Fruit fly (Drosophila melanogaster) whole organism, embryonic: Measurements from ENCODE around the gene CG4452.

Experiments used
- CG11560 ChIP-seq: fragments of 200-800 bp; sonication (Bioruptor generic); IDR thresholded peaks from 3 replicates; pipeline ENCODE4 v1.3.6; 2022; ENCODE audit warnings: missing biosample characterization, missing genetic modification characterization
- CG12769 ChIP-seq: fragments of 200-800 bp; sonication (Bioruptor generic); optimal IDR thresholded peaks from 2 replicates; lab custom pipeline; 2019; ENCODE audit warnings: missing biosample characterization, mild to moderate bottlenecking, missing genetic modification characterization, moderate library complexity
- CG13296 ChIP-seq: fragments of 200-800 bp; sonication (Bioruptor generic); optimal IDR thresholded peaks from 3 replicates; lab custom pipeline; 2018; ENCODE audit warnings: missing biosample characterization, mild to moderate bottlenecking, missing genetic modification characterization
- CG14441 ChIP-seq: fragments of 200-800 bp; sonication (Bioruptor generic); IDR thresholded peaks from 2 replicates; pipeline ENCODE4 v1.3.6; 2022; ENCODE audit warnings: missing biosample characterization, missing genetic modification characterization
- CG17385 ChIP-seq: fragments of 200-800 bp; sonication (Bioruptor generic); optimal IDR thresholded peaks from 3 replicates; lab custom pipeline; 2018; ENCODE audit warnings: missing biosample characterization, mild to moderate bottlenecking, missing genetic modification characterization
- CG17612 ChIP-seq: fragments of 200-800 bp; sonication (Bioruptor generic); IDR thresholded peaks from 2 replicates; pipeline ENCODE4 v1.3.6; 2022; ENCODE audit warnings: missing biosample characterization, missing genetic modification characterization
- CG1832 ChIP-seq: fragments of 200-800 bp; sonication (Bioruptor generic); optimal IDR thresholded peaks from 2 replicates; lab custom pipeline; 2017; ENCODE audit warnings: missing biosample characterization, mild to moderate bottlenecking, missing genetic modification characterization, inconsistent platforms
- CG2129 ChIP-seq: fragments of 200-800 bp; sonication (Bioruptor generic); IDR thresholded peaks from 2 replicates; pipeline ENCODE4 v1.3.6; 2022; ENCODE audit warnings: missing biosample characterization, missing genetic modification characterization; ENCODE audit not compliant: partially characterized antibody
- CG2199 ChIP-seq: fragments of 200-800 bp; sonication (Bioruptor generic); IDR thresholded peaks from 3 replicates; pipeline ENCODE4 v1.3.6; 2022; ENCODE audit warnings: missing biosample characterization, missing genetic modification characterization
- CG2678 ChIP-seq: fragments of 200-800 bp; sonication (Bioruptor generic); optimal IDR thresholded peaks from 3 replicates; lab custom pipeline; 2019; ENCODE audit warnings: missing biosample characterization, mild to moderate bottlenecking, missing genetic modification characterization, moderate library complexity
- CG2889 ChIP-seq: fragments of 200-800 bp; sonication (Bioruptor generic); IDR thresholded peaks from 3 replicates; pipeline ENCODE4 v1.3.6; 2022; ENCODE audit warnings: missing biosample characterization, missing genetic modification characterization
- CG30020 ChIP-seq: fragments of 200-800 bp; optimal IDR thresholded peaks from 2 replicates; lab custom pipeline; 2019; ENCODE audit warnings: missing biosample characterization, mild to moderate bottlenecking, missing genetic modification characterization, moderate library complexity
- CG30403 ChIP-seq: fragments of 200-800 bp; sonication (Bioruptor generic); optimal IDR thresholded peaks from 3 replicates; lab custom pipeline; 2016; ENCODE audit warnings: missing biosample characterization, missing genetic modification characterization
- CG43689 ChIP-seq: fragments of 200-800 bp; sonication (Bioruptor generic); IDR thresholded peaks from 2 replicates; pipeline ENCODE4 v1.3.6; 2022; ENCODE audit warnings: missing biosample characterization, missing genetic modification characterization
- CG6272 ChIP-seq: fragments of 200-800 bp; sonication (Bioruptor generic); IDR thresholded peaks from 2 replicates; pipeline ENCODE4 v1.3.6; 2022; ENCODE audit warnings: missing biosample characterization, missing genetic modification characterization
- CG6813 ChIP-seq: fragments of 200-800 bp; sonication (Bioruptor generic); optimal IDR thresholded peaks from 2 replicates; lab custom pipeline; 2017; ENCODE audit warnings: missing biosample characterization, missing genetic modification characterization, mild to moderate bottlenecking, moderate library complexity, missing genetic modification reagents
- CG9215 ChIP-seq: fragments of 200-800 bp; sonication (Bioruptor generic); IDR thresholded peaks from 2 replicates; pipeline ENCODE4 v1.3.6; 2022; ENCODE audit warnings: missing biosample characterization, missing genetic modification characterization
- CTCF ChIP-seq: fragments of 200-800 bp; sonication (Bioruptor generic); optimal IDR thresholded peaks from 2 replicates; lab custom pipeline; 2017; ENCODE audit warnings: missing biosample characterization, mild to moderate bottlenecking, missing genetic modification characterization, moderate library complexity
- Camta ChIP-seq: fragments of 200-800 bp; sonication (Bioruptor generic); optimal IDR thresholded peaks from 2 replicates; lab custom pipeline; 2016; ENCODE audit warnings: missing biosample characterization, missing genetic modification characterization
- Chrac-16 ChIP-seq: fragments of 200-800 bp; sonication (Bioruptor generic); optimal IDR thresholded peaks from 3 replicates; lab custom pipeline; 2016; ENCODE audit warnings: missing biosample characterization, missing genetic modification characterization
- Doc2 ChIP-seq: fragments of 200-800 bp; sonication (Bioruptor generic); IDR thresholded peaks from 2 replicates; pipeline ENCODE4 v1.3.6; 2022; ENCODE audit warnings: missing biosample characterization, missing genetic modification characterization
- ERR ChIP-seq: fragments of 200-800 bp; sonication (Bioruptor generic); optimal IDR thresholded peaks from 2 replicates; lab custom pipeline; 2016; ENCODE audit warnings: missing biosample characterization, missing genetic modification characterization
- Eip74EF ChIP-seq, 2 experiments: fragments of 200-800 bp in 1 of 2; fragments of >200 bp in 1 of 2; sonication (Bioruptor generic) in 1 of 2; optimal IDR thresholded peaks; 2 replicates each; lab custom pipeline; 2017 to 2019; ENCODE audit warnings: missing biosample characterization in 2 of 2, missing genetic modification characterization in 2 of 2, mild to moderate bottlenecking in 1 of 2, moderate library complexity in 1 of 2
- H2.0 ChIP-seq: fragments of 200-800 bp; sonication (Bioruptor generic); IDR thresholded peaks from 2 replicates; pipeline ENCODE4 v1.3.6; 2022; ENCODE audit warnings: missing biosample characterization, missing genetic modification characterization
- Hr78 ChIP-seq, 2 experiments: fragments of 200-800 bp in 1 of 2; fragments of >200 bp in 1 of 2; sonication (Bioruptor generic) in 1 of 2; optimal IDR thresholded peaks; 2 replicates each; lab custom pipeline; 2017 to 2019; ENCODE audit warnings: missing biosample characterization in 2 of 2, missing genetic modification characterization in 2 of 2, mild to moderate bottlenecking in 1 of 2, moderate library complexity in 1 of 2
- Mad ChIP-seq: fragments of 200-800 bp; sonication (Bioruptor generic); optimal IDR thresholded peaks from 2 replicates; lab custom pipeline; 2016; ENCODE audit warnings: missing biosample characterization, missing genetic modification characterization
- NC2α ChIP-seq: fragments of 200-800 bp; sonication (Bioruptor generic); optimal IDR thresholded peaks from 2 replicates; lab custom pipeline; 2016; ENCODE audit warnings: missing biosample characterization, missing genetic modification characterization
- Side ChIP-seq: fragments of 200-800 bp; sonication (Bioruptor generic); optimal IDR thresholded peaks from 2 replicates; lab custom pipeline; 2016; ENCODE audit warnings: missing biosample characterization, missing genetic modification characterization
- Taf1 ChIP-seq: fragments of 200-800 bp; sonication (Bioruptor generic); IDR thresholded peaks from 2 replicates; pipeline ENCODE4 v1.3.6; 2022; ENCODE audit warnings: missing biosample characterization, missing genetic modification characterization
- Trl ChIP-seq, 3 experiments: fragments of >200 bp in 2 of 3; fragments of 200-800 bp in 1 of 3; sonication (Bioruptor generic) in 1 of 3; optimal IDR thresholded peaks; 2 replicates in 1 of 3; 3 replicates in 2 of 3; lab custom pipeline; 2016 to 2017; ENCODE audit warnings: missing biosample characterization in 1 of 3, missing genetic modification characterization in 1 of 3
- Vsx1 ChIP-seq: fragments of 200-800 bp; sonication (Bioruptor generic); optimal IDR thresholded peaks from 2 replicates; lab custom pipeline; 2017; ENCODE audit warnings: missing biosample characterization, mild to moderate bottlenecking, missing genetic modification characterization, missing genetic modification reagents
- al ChIP-seq: fragments of 200-800 bp; sonication (Bioruptor generic); IDR thresholded peaks from 2 replicates; pipeline ENCODE4 v1.3.6; 2022; ENCODE audit warnings: missing biosample characterization, missing genetic modification characterization
- ap ChIP-seq: fragments of 200-800 bp; sonication (Bioruptor generic); IDR thresholded peaks from 2 replicates; pipeline ENCODE4 v1.3.6; 2022; ENCODE audit warnings: missing biosample characterization, missing genetic modification characterization
- br ChIP-seq: fragments of >200 bp; optimal IDR thresholded peaks from 2 replicates; lab custom pipeline; 2017
- cg ChIP-seq: fragments of 200-800 bp; sonication (Bioruptor generic); optimal IDR thresholded peaks from 3 replicates; lab custom pipeline; 2019; ENCODE audit warnings: missing biosample characterization, mild to moderate bottlenecking, missing genetic modification characterization, moderate library complexity
- emc ChIP-seq: fragments of 200-800 bp; sonication (Bioruptor generic); optimal IDR thresholded peaks from 2 replicates; lab custom pipeline; 2016; ENCODE audit warnings: missing biosample characterization, missing genetic modification characterization
- ftz-f1 ChIP-seq: fragments of 200-800 bp; sonication (Bioruptor generic); optimal IDR thresholded peaks from 2 replicates; lab custom pipeline; 2016; ENCODE audit warnings: missing biosample characterization, missing genetic modification characterization
- gcm ChIP-seq: fragments of 200-800 bp; sonication (Bioruptor generic); optimal IDR thresholded peaks from 2 replicates; lab custom pipeline; 2019; ENCODE audit warnings: missing biosample characterization, mild to moderate bottlenecking, missing genetic modification characterization, moderate library complexity
- insv ChIP-seq, 2 experiments: fragments of 200-800 bp; sonication (Bioruptor generic); optimal IDR thresholded peaks; 3 replicates each; lab custom pipeline; 2016 to 2018; ENCODE audit warnings: missing biosample characterization in 2 of 2, missing genetic modification characterization in 2 of 2
- onecut ChIP-seq: fragments of 200-800 bp; sonication (Bioruptor generic); IDR thresholded peaks from 2 replicates; pipeline ENCODE4 v1.3.6; 2022; ENCODE audit warnings: missing biosample characterization, missing genetic modification characterization
- org-1 ChIP-seq: fragments of 200-800 bp; sonication (Bioruptor generic); optimal IDR thresholded peaks from 2 replicates; lab custom pipeline; 2017; ENCODE audit warnings: missing biosample characterization, missing genetic modification characterization
- pros ChIP-seq: fragments of 200-800 bp; sonication (Bioruptor generic); optimal IDR thresholded peaks from 3 replicates; lab custom pipeline; 2019; ENCODE audit warnings: missing biosample characterization, mild to moderate bottlenecking, missing genetic modification characterization, moderate library complexity
- pzg ChIP-seq: fragments of 200-800 bp; sonication (Bioruptor generic); optimal IDR thresholded peaks from 3 replicates; lab custom pipeline; 2018; ENCODE audit warnings: missing biosample characterization, mild to moderate bottlenecking, missing genetic modification characterization, moderate library complexity
- schlank ChIP-seq: fragments of 200-800 bp; sonication (Bioruptor generic); optimal IDR thresholded peaks from 2 replicates; lab custom pipeline; 2018; ENCODE audit warnings: missing biosample characterization, mild to moderate bottlenecking, missing genetic modification characterization
- sens ChIP-seq: fragments of 200-800 bp; sonication (Bioruptor generic); peaks from one replicate; lab custom pipeline; 2016; ENCODE audit warnings: missing biosample characterization, missing genetic modification characterization
- shn ChIP-seq: fragments of 200-800 bp; sonication (Bioruptor generic); optimal IDR thresholded peaks from 3 replicates; lab custom pipeline; 2016; ENCODE audit warnings: missing biosample characterization, missing genetic modification characterization
- sima ChIP-seq: fragments of 200-800 bp; sonication (Bioruptor generic); optimal IDR thresholded peaks from 2 replicates; lab custom pipeline; 2016; ENCODE audit warnings: missing biosample characterization, missing genetic modification characterization
- tll ChIP-seq, 2 experiments: fragments of 200-800 bp in 1 of 2; fragments of >200 bp in 1 of 2; sonication (Bioruptor generic) in 1 of 2; optimal IDR thresholded peaks; 2 replicates each; lab custom pipeline; 2017 to 2019; ENCODE audit warnings: missing biosample characterization in 2 of 2, missing genetic modification characterization in 2 of 2, mild to moderate bottlenecking in 1 of 2, moderate library complexity in 1 of 2
- tx ChIP-seq: fragments of 200-800 bp; sonication (Bioruptor generic); optimal IDR thresholded peaks from 2 replicates; lab custom pipeline; 2016; ENCODE audit warnings: missing biosample characterization, missing genetic modification characterization
- wek ChIP-seq: fragments of 200-800 bp; sonication (Bioruptor generic); optimal IDR thresholded peaks from 3 replicates; lab custom pipeline; 2018; ENCODE audit warnings: missing biosample characterization, mild to moderate bottlenecking, missing genetic modification characterization, moderate library complexity
- wor ChIP-seq: fragments of 200-800 bp; sonication (Bioruptor generic); IDR thresholded peaks from 2 replicates; pipeline ENCODE4 v1.3.6; 2022; ENCODE audit warnings: missing biosample characterization, missing genetic modification characterization
- zfh1 ChIP-seq: fragments of 200-800 bp; sonication (Bioruptor generic); IDR thresholded peaks from 3 replicates; pipeline ENCODE4 v1.3.6; 2022; ENCODE audit warnings: missing biosample characterization, missing genetic modification characterization

Gene CG4452

DNA sequence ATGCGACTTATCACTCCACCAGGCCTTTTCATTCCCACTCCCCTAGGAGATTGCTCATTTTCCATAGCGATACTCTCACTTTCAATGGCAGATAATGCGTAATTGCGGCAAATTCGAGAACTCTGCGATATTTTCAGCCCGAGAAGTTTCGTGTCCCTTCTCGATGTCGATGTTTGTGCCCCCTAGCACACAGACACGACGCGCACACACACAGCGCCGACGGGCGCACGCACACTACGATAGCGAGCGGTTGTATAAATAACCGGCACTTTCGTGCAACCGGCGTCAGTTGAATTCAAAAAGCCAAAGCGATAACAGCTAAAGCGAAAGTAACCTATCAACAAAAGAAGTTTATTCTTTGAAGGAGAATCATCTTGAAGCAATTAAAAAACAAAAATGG, 14.4 kb downstream of the CG4452 start, which contains the start of gene Hsp23 (continued):
- TF ChIP-seq schlank: no peak
- no peak for TF ChIP-seq zfh1 (GFP tag; lab: Robert Waterston, UW)
- peak; percentile 21 for TF ChIP-seq CG30020 (tag; lab: Kevin White, UChicago)
- no peak for TF ChIP-seq CG30403
- TF ChIP-seq cg (GFP tag; lab: Kevin White, UChicago): peak; percentile 84
- TF ChIP-seq org-1 (GFP tag; lab: Kevin White, UChicago): no peak
- TF ChIP-seq al (GFP tag; lab: Robert Waterston, UW): no peak
- TF ChIP-seq pzg (GFP tag; lab: Kevin White, UChicago): peak; percentile 2
- no peak for TF ChIP-seq tx (GFP tag; lab: Kevin White, UChicago)
- no peak for TF ChIP-seq Chrac-16 (GFP tag; lab: Kevin White, UChicago)
- no peak for TF ChIP-seq CG2678 (tag; lab: Kevin White, UChicago)
- TF ChIP-seq sens (GFP tag; lab: Kevin White, UChicago): no peak
- no peak for TF ChIP-seq wor
- no peak for TF ChIP-seq CG1832 (GFP tag; lab: Kevin White, UChicago)
- TF ChIP-seq CG17612 (GFP tag; lab: Robert Waterston, UW): no peak
- TF ChIP-seq shn (GFP tag; lab: Kevin White, UChicago): no peak
- TF ChIP-seq emc (GFP tag; lab: Kevin White, UChicago): no peak
- no peak for TF ChIP-seq gcm (GFP tag; lab: Kevin White, UChicago)
- no peak for TF ChIP-seq tll (GFP tag; optimal IDR thresholded peaks at IDR 0.05; lab: Kevin White, UChicago)
- no peak for TF ChIP-seq CG6272 (GFP tag; lab: Robert Waterston, UW)
- TF ChIP-seq CG14441 (GFP tag; lab: Robert Waterston, UW): no peak
- TF ChIP-seq wek: peak; percentile 5
- TF ChIP-seq br: no peak
- TF ChIP-seq CG13296 (GFP tag; lab: Kevin White, UChicago): no peak
- TF ChIP-seq Vsx1 (GFP tag; lab: Kevin White, UChicago): no peak
- no peak for TF ChIP-seq CG6813
- TF ChIP-seq CG9215 (GFP tag; lab: Robert Waterston, UW): no peak
- TF ChIP-seq Camta (GFP tag; lab: Kevin White, UChicago): no peak
- TF ChIP-seq insv (GFP tag; optimal IDR thresholded peaks at IDR 0.05; lab: Kevin White, UChicago): peak in 1 of 2 experiments; percentile 40
- TF ChIP-seq CG11560: no peak
- TF ChIP-seq Mad (GFP tag; lab: Kevin White, UChicago): no peak
- TF ChIP-seq ERR (GFP tag; lab: Kevin White, UChicago): no peak
- TF ChIP-seq Side (GFP tag; lab: Kevin White, UChicago): no peak
- no peak for TF ChIP-seq ftz-f1 (GFP tag; lab: Kevin White, UChicago)
- TF ChIP-seq Taf1 (GFP tag; lab: Robert Waterston, UW): no peak
- TF ChIP-seq Eip74EF (GFP tag; optimal IDR thresholded peaks at IDR 0.05; lab: Kevin White, UChicago): no peak
- TF ChIP-seq CG2889: no peak
- TF ChIP-seq CG43689 (GFP tag; lab: Robert Waterston, UW): no peak
- no peak for TF ChIP-seq NC2α (GFP tag; lab: Kevin White, UChicago)
- no peak for TF ChIP-seq CG17385 (GFP tag; lab: Kevin White, UChicago)
- TF ChIP-seq Doc2 (GFP tag; lab: Robert Waterston, UW): no peak
- TF ChIP-seq CG2199: peak; percentile 50; the same call in 1 of the 3 replicates
- TF ChIP-seq Trl (optimal IDR thresholded peaks at IDR 0.05; lab: Kevin White, UChicago): no peak
- TF ChIP-seq Trl (GFP tag; optimal IDR thresholded peaks at IDR 0.05; lab: Kevin White, UChicago): no peak
- no peak for TF ChIP-seq Hr78 (GFP tag; optimal IDR thresholded peaks at IDR 0.05; lab: Kevin White, UChicago)
- peak; percentile 29; the same call in 1 of the 2 replicates for TF ChIP-seq onecut (GFP tag; lab: Robert Waterston, UW)
- TF ChIP-seq ap (GFP tag; lab: Robert Waterston, UW): no peak
- TF ChIP-seq CG2129: no peak
- no peak for TF ChIP-seq H2.0 (GFP tag; lab: Robert Waterston, UW)
- no peak for TF ChIP-seq CTCF (GFP tag; lab: Kevin White, UChicago)
- no peak for TF ChIP-seq pros
- no peak for TF ChIP-seq sima (GFP tag; lab: Kevin White, UChicago)
- no peak for TF ChIP-seq CG12769 (tag; lab: Kevin White, UChicago)
